Fruit fly (Drosophila melanogaster): ENCODE measurements around the gene nebu.

- TF ChIP-seq toe (GFP tag; optimal IDR thresholded peaks at IDR 0.05) = no peak
- no peak for TF ChIP-seq CG1620 (GFP tag; optimal IDR thresholded peaks at IDR 0.05)
- no peak for TF ChIP-seq CG11617 (GFP tag; optimal IDR thresholded peaks at IDR 0.05)
- no peak for TF ChIP-seq CG5204 (GFP tag; optimal IDR thresholded peaks at IDR 0.05)
- TF ChIP-seq ovo (GFP tag; optimal IDR thresholded peaks at IDR 0.05) = no peak
- no peak for TF ChIP-seq CG12768 (GFP tag; optimal IDR thresholded peaks at IDR 0.05)
Observed at dm6 chr3L:12874211-12874610, 31.3 kb upstream of the nebu start.

Data from whole organism, adult.